Fruit fly (Drosophila melanogaster) S2 (cell line): Measurements from ENCODE around the gene woc.
A peak's percentile ranks its signal among the peaks of the same experiment; 100 is the strongest.

Experiments
- CG8478 ChIP-seq: fragments of >200 bp; optimal IDR thresholded peaks from 2 replicates; lab custom pipeline; 2018
- CTCF ChIP-seq, 2 experiments: fragments of >200 bp; optimal IDR thresholded peaks; 2 replicates each; lab custom pipeline; 2018

dm6 chr3R:27244742-27245400 is 19.0 kb downstream of the woc start, which contains the start of gene CG18766:
- TF ChIP-seq CG8478 (lab: Kevin White, UChicago) (peak; percentile 11), CTCF (optimal IDR thresholded peaks at IDR 0.05; lab: Kevin White, UChicago) (peak; percentile 53 to 65)
